Worm (Caenorhabditis elegans) whole organism, dauer: ENCODE results near the gene nhr-203.

Experiments used
- unc-62 ChIP-seq: sonication (generic microtip); optimal IDR thresholded peaks from 2 replicates; lab custom pipeline; 2017; ENCODE audit warnings: missing biosample characterization, missing genetic modification reagents, missing genetic modification characterization

nhr-203 gene

ce11 chrV:483289-483795, 23.7 kb downstream of the nhr-203 start, which contains the start of gene nhr-130:
nhr-130 (minus strand) TSS chrV:483339.
- no peak for TF ChIP-seq unc-62 (GFP tag; lab: Kevin White, UChicago)

ce11 chrV:484285-484890, 24.8 kb downstream of the nhr-203 start, which contains the start of gene nhr-212:
nhr-212 (plus strand) TSS chrV:484857.
- no peak for TF ChIP-seq unc-62 (GFP tag; lab: Kevin White, UChicago)

ce11 chrV:486684-487083, 27.1 kb downstream of the nhr-203 start, which contains the start of gene nhr-211:
nhr-211 (plus strand) TSS chrV:486984.
- no peak for TF ChIP-seq unc-62 (GFP tag; lab: Kevin White, UChicago)

- no peak for TF ChIP-seq unc-62 (GFP tag; lab: Kevin White, UChicago)
These were observed 28.4 kb downstream of the nhr-203 start for ce11 chrV:487980-488379.

- no peak for TF ChIP-seq unc-62 (GFP tag; lab: Kevin White, UChicago)
These were observed 29.7 kb downstream of the nhr-203 start, which contains the start of gene nhr-106 for ce11 chrV:489320-489719. nhr-106 (plus strand) TSS chrV:489620.

ce11 chrV:491432-491831, 31.8 kb downstream of the nhr-203 start, which contains the start of gene str-196:
str-196 (plus strand) TSS chrV:491732.
- no peak for TF ChIP-seq unc-62 (GFP tag; lab: Kevin White, UChicago)

ce11 chrV:494284-494683, 34.7 kb downstream of the nhr-203 start, which contains the start of gene nhr-131:
nhr-131 (plus strand) TSS chrV:494370.
- no peak for TF ChIP-seq unc-62 (GFP tag; lab: Kevin White, UChicago)

- no peak for TF ChIP-seq unc-62 (GFP tag; lab: Kevin White, UChicago)
These were observed 37.8 kb downstream of the nhr-203 start, which contains the start of gene T01G6.1 for ce11 chrV:497399-497798. T01G6.1 (plus strand) TSS chrV:497699.

- no peak for TF ChIP-seq unc-62 (GFP tag; lab: Kevin White, UChicago)
These were observed 40.9 kb downstream of the nhr-203 start for ce11 chrV:500535-500934.

- TF ChIP-seq unc-62 (GFP tag; lab: Kevin White, UChicago) = no peak
These were observed 41.6 kb downstream of the nhr-203 start, which contains the start of gene str-256 for ce11 chrV:501230-501629. str-256 (minus strand) TSS chrV:501330.

ce11 chrV:502803-503273, 43.2 kb downstream of the nhr-203 start, which contains the start of gene T01G6.10:
T01G6.10 (minus strand) TSS chrV:503223.
- no peak for TF ChIP-seq unc-62 (GFP tag; lab: Kevin White, UChicago)

- no peak for TF ChIP-seq unc-62 (GFP tag; lab: Kevin White, UChicago)
These were observed 44.1 kb downstream of the nhr-203 start, which contains the start of gene srlf-35 for ce11 chrV:503728-504127. srlf-35 (plus strand) TSS chrV:504028.

- TF ChIP-seq unc-62 (GFP tag; lab: Kevin White, UChicago) = no peak
These were observed 45.6 kb downstream of the nhr-203 start, which contains the start of gene srlf-19 for ce11 chrV:505191-505590. srlf-19 (plus strand) TSS chrV:505491.
